Worm (Caenorhabditis elegans): Measurements from ENCODE around the gene srj-13.

DNA sequence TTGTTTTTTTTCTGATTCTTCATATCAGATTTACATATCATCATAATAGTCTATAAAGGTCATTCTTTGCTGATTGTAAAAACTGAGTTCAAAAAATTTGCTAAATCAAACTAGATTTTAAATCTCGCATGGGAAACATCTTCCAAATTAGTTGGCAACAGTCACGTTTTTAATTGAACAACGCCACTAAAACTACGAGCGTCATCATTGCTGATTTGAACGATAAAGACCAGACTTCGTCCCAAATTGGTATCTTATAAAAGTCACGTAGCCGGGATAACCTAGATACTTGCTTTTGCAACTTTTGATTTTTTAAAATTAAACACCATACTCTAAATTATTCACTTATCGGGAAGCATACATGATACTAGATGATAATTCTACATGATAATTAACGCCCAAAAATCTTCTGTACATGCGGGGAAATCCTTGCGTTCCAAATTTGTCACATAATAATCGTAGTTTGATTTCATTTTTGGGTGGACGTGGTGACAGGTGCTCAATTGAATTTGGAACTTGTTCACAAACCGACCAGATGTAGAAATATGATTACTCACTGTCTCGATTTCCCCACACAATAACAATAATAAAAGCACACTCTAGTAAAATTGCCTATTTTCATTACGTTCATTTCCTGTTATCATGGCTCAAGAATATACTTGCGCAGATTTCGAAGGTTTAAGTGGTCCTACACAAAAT, 14.7 kb downstream of the srj-13 start, which contains the start of gene srw-67:
- TF ChIP-seq nhr-25 (tag; optimal IDR thresholded peaks at IDR 0.05; ENCODE audit: borderline replicate concordance, insufficient read depth), result no peak
- no peak for TF ChIP-seq lin-15B (tag; optimal IDR thresholded peaks at IDR 0.05)

All from whole organism, L4 larva.